Worm (Caenorhabditis elegans) whole organism, late embryonic: ENCODE measurements around the gene pqn-74.

Source experiments
- C08G9.2 ChIP-seq: sonication (generic microtip); optimal IDR thresholded peaks from 2 replicates; lab custom pipeline; 2016; ENCODE audit warnings: mild to moderate bottlenecking, missing genetic modification characterization, moderate library complexity, missing compliant biosample characterization
- ceh-24 ChIP-seq: sonication (generic microtip); optimal IDR thresholded peaks from 2 replicates; lab custom pipeline; 2016; ENCODE audit warnings: mild to moderate bottlenecking, missing genetic modification characterization, missing compliant biosample characterization
- ceh-30 ChIP-seq: fragments of 150-350 bp; optimal IDR thresholded peaks from 2 replicates; lab custom pipeline; 2014; ENCODE audit warnings: missing biosample characterization, missing genetic modification characterization
- ceh-6 ChIP-seq: fragments of 200-800 bp; sonication (Bioruptor generic); optimal IDR thresholded peaks from 2 replicates; lab custom pipeline; 2018; ENCODE audit warnings: mild to moderate bottlenecking, missing genetic modification characterization, missing compliant biosample characterization
- dmd-4 ChIP-seq: sonication (generic microtip); optimal IDR thresholded peaks from 2 replicates; lab custom pipeline; 2016; ENCODE audit warnings: borderline replicate concordance, missing genetic modification characterization, missing compliant biosample characterization
- dve-1 ChIP-seq: sonication (generic microtip); optimal IDR thresholded peaks from 2 replicates; lab custom pipeline; 2017; ENCODE audit warnings: antibody characterized with exemption, mild to moderate bottlenecking, missing genetic modification characterization, missing compliant biosample characterization
- hlh-15 ChIP-seq: sonication (generic microtip); optimal IDR thresholded peaks from 2 replicates; lab custom pipeline; 2016; ENCODE audit warnings: missing genetic modification characterization, missing compliant biosample characterization
- lin-11 ChIP-seq: fragments of 200-800 bp; sonication (Bioruptor generic); optimal IDR thresholded peaks from 2 replicates; lab custom pipeline; 2018; ENCODE audit warnings: mild to moderate bottlenecking, missing genetic modification characterization, missing compliant biosample characterization
- nhr-11 ChIP-seq: fragments of 150-350 bp; optimal IDR thresholded peaks from 2 replicates; lab custom pipeline; 2014; ENCODE audit warnings: missing biosample characterization, missing genetic modification characterization
- pha-4 ChIP-seq: fragments of 150-350 bp; optimal IDR thresholded peaks from 2 replicates; lab custom pipeline; 2018; ENCODE audit warnings: missing biosample characterization, missing genetic modification reagents, missing genetic modification characterization
- pros-1 ChIP-seq: fragments of 150-350 bp; optimal IDR thresholded peaks from 2 replicates; lab custom pipeline; 2014; ENCODE audit warnings: missing biosample characterization, missing genetic modification reagents, missing genetic modification characterization
- tbx-7 ChIP-seq: sonication (generic microtip); optimal IDR thresholded peaks from 2 replicates; lab custom pipeline; 2016; ENCODE audit warnings: missing genotype, missing genetic modification characterization, missing compliant biosample characterization
- zip-5 ChIP-seq: sonication (generic microtip); optimal IDR thresholded peaks from 2 replicates; lab custom pipeline; 2016; ENCODE audit warnings: missing genetic modification characterization, missing compliant biosample characterization

DNA sequence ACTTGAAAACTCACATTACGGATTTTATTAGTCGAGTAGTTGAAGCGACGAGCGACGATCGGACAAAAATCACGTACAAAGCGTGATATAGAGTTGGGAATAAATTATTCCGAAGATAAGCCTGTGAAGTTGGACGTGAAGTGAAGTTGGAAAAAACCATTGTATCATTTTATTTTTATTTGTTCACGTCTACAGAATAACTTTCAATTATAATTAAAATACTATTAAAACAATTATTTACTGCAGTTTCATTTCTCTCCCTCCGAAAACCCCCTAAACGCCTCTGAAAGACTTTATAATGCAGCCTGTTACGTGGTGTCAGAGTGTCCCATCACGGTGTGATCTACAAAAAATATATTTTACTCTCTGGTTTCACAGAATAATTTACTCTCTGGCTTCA, 28.9 kb upstream of the pqn-74 start, which contains the start of gene Y62E10A.3:
- TF ChIP-seq lin-11 (no peak), ceh-30 (tag; lab: Kevin White, UChicago) (no peak), dve-1 (tag; lab: Kevin White, UChicago) (no peak), dmd-4 (no peak), hlh-15 (tag; lab: Kevin White, UChicago) (no peak), C08G9.2 (tag; lab: Kevin White, UChicago) (no peak), zip-5 (no peak), pros-1 (no peak), pha-4 (no peak), nhr-11 (tag; lab: Kevin White, UChicago) (no peak), ceh-24 (tag; lab: Kevin White, UChicago) (no peak), ceh-6 (no peak), tbx-7 (tag; lab: Kevin White, UChicago) (no peak)
